Worm (Caenorhabditis elegans) whole organism, L2 larva: Measurements from ENCODE around the gene rhi-1.

ENCODE experiments used
- ZK546.5 ChIP-seq: sonication (generic microtip); optimal IDR thresholded peaks from 2 replicates; lab custom pipeline; 2017; ENCODE audit warnings: missing biosample characterization, missing genetic modification characterization
- alr-1 ChIP-seq: fragments of 150-350 bp; optimal IDR thresholded peaks from 2 replicates; lab custom pipeline; 2014; ENCODE audit warnings: missing biosample characterization, missing genetic modification characterization
- aly-2 ChIP-seq: fragments of 150-350 bp; optimal IDR thresholded peaks from 2 replicates; lab custom pipeline; 2014; ENCODE audit warnings: missing biosample characterization, missing genetic modification characterization
- ama-1 ChIP-seq: fragments of 150-350 bp; optimal IDR thresholded peaks from 2 replicates; lab custom pipeline; 2018; ENCODE audit warnings: inconsistent platforms
- ceh-16 ChIP-seq: fragments of 150-350 bp; optimal IDR thresholded peaks from 2 replicates; lab custom pipeline; 2014; ENCODE audit warnings: missing biosample characterization, missing genetic modification characterization
- egl-27 ChIP-seq: sonication (generic microtip); optimal IDR thresholded peaks from 3 replicates; lab custom pipeline; 2017; ENCODE audit warnings: missing biosample characterization, missing genetic modification reagents, missing genetic modification characterization
- elt-1 ChIP-seq: fragments of 150-350 bp; optimal IDR thresholded peaks from 2 replicates; lab custom pipeline; 2014; ENCODE audit warnings: missing biosample characterization, missing genetic modification characterization
- lsy-2 ChIP-seq, 2 experiments: fragments of 150-350 bp in 1 of 2; sonication (generic microtip) in 1 of 2; optimal IDR thresholded peaks; 2 replicates each; lab custom pipeline; 2014 to 2017; ENCODE audit warnings: missing biosample characterization in 2 of 2, missing genetic modification characterization in 2 of 2
- nhr-237 ChIP-seq: fragments of 150-350 bp; optimal IDR thresholded peaks from 2 replicates; lab custom pipeline; 2014; ENCODE audit warnings: missing biosample characterization, missing genetic modification characterization
- snpc-4 ChIP-seq: fragments of 150-350 bp; optimal IDR thresholded peaks from 2 replicates; lab custom pipeline; 2014; ENCODE audit warnings: missing biosample characterization, missing genetic modification characterization
- zag-1 ChIP-seq: fragments of 150-350 bp; optimal IDR thresholded peaks from 2 replicates; lab custom pipeline; 2014; ENCODE audit warnings: missing biosample characterization, missing genetic modification characterization

ce11 chrX:4503259-4503658 lies 5.0 kb upstream of the rhi-1 start:
- TF ChIP-seq alr-1 (tag; lab: Kevin White, UChicago) (no peak), ama-1 (lab: Kevin White, UChicago) (no peak), egl-27 (tag; lab: Kevin White, UChicago) (no peak), zag-1 (tag; lab: Kevin White, UChicago) (no peak), lsy-2 (tag; optimal IDR thresholded peaks at IDR 0.05; lab: Kevin White, UChicago) (no peak), nhr-237 (tag; lab: Kevin White, UChicago) (no peak), snpc-4 (tag; lab: Kevin White, UChicago) (no peak), ceh-16 (tag; lab: Kevin White, UChicago) (no peak), ZK546.5 (tag; lab: Kevin White, UChicago) (no peak), elt-1 (tag; lab: Kevin White, UChicago) (no peak), aly-2 (no peak)
